Worm (Caenorhabditis elegans) whole organism, L3 larva: Measurements from ENCODE around the gene nop-1.
A peak's percentile ranks its signal among the peaks of the same experiment; 100 is the strongest.

ENCODE experiments used
- R02D3.7 ChIP-seq: fragments of 150-350 bp; optimal IDR thresholded peaks from 2 replicates; lab custom pipeline; 2014; ENCODE audit warnings: missing biosample characterization, missing genetic modification characterization
- ZK546.5 ChIP-seq: sonication (generic microtip); optimal IDR thresholded peaks from 2 replicates; lab custom pipeline; 2017; ENCODE audit warnings: missing biosample characterization, missing genetic modification characterization
- aly-2 ChIP-seq: fragments of 150-350 bp; optimal IDR thresholded peaks from 2 replicates; lab custom pipeline; 2014; ENCODE audit warnings: missing biosample characterization, missing genetic modification characterization
- ama-1 ChIP-seq: fragments of 150-350 bp; optimal IDR thresholded peaks from 2 replicates; lab custom pipeline; 2018
- ceh-16 ChIP-seq: sonication (generic microtip); optimal IDR thresholded peaks from 2 replicates; lab custom pipeline; 2017; ENCODE audit warnings: missing biosample characterization, missing genetic modification characterization
- ceh-28 ChIP-seq: fragments of 150-350 bp; optimal IDR thresholded peaks from 2 replicates; lab custom pipeline; 2014; ENCODE audit warnings: missing biosample characterization, missing genetic modification reagents, missing genetic modification characterization
- ceh-82 ChIP-seq: fragments of 150-350 bp; optimal IDR thresholded peaks from 2 replicates; lab custom pipeline; 2014; ENCODE audit warnings: missing biosample characterization, missing genetic modification characterization
- ceh-9 ChIP-seq: sonication (generic microtip); optimal IDR thresholded peaks from 2 replicates; lab custom pipeline; 2018; ENCODE audit warnings: missing biosample characterization, missing genetic modification characterization
- daf-12 ChIP-seq: fragments of 150-350 bp; optimal IDR thresholded peaks from 2 replicates; lab custom pipeline; 2014; ENCODE audit warnings: missing biosample characterization, missing genetic modification reagents, missing genetic modification characterization
- egl-27 ChIP-seq: sonication (generic microtip); optimal IDR thresholded peaks from 4 replicates; lab custom pipeline; 2017; ENCODE audit warnings: missing biosample characterization, missing genetic modification reagents, missing genetic modification characterization
- egl-5 ChIP-seq: fragments of 150-350 bp; optimal IDR thresholded peaks from 2 replicates; lab custom pipeline; 2017; ENCODE audit warnings: missing biosample characterization, missing genetic modification reagents, missing genetic modification characterization, inconsistent platforms
- elt-1 ChIP-seq: fragments of 150-350 bp; optimal IDR thresholded peaks from 2 replicates; lab custom pipeline; 2014; ENCODE audit warnings: missing biosample characterization, missing genetic modification characterization
- elt-2 ChIP-seq: sonication (generic microtip); optimal IDR thresholded peaks from 2 replicates; lab custom pipeline; 2016; ENCODE audit warnings: missing genetic modification reagents, mild to moderate bottlenecking, missing genetic modification characterization, missing compliant biosample characterization
- elt-3 ChIP-seq, 3 experiments: fragments of 150-350 bp in 1 of 3; sonication (generic microtip) in 2 of 3; optimal IDR thresholded peaks; 2 replicates in 2 of 3; 4 replicates in 1 of 3; lab custom pipeline; 2014 to 2017; ENCODE audit warnings: missing biosample characterization in 3 of 3, missing genetic modification characterization in 3 of 3
- eor-1 ChIP-seq, 2 experiments: fragments of 150-350 bp; optimal IDR thresholded peaks; 2 replicates each; lab custom pipeline; 2014 to 2018; ENCODE audit warnings: missing biosample characterization in 2 of 2, missing genetic modification characterization in 2 of 2
- fkh-10 ChIP-seq: sonication (generic microtip); optimal IDR thresholded peaks from 2 replicates; lab custom pipeline; 2017; ENCODE audit warnings: missing biosample characterization, missing genetic modification reagents, missing genetic modification characterization
- fkh-2 ChIP-seq: fragments of 150-350 bp; optimal IDR thresholded peaks from 2 replicates; lab custom pipeline; 2014; ENCODE audit warnings: missing biosample characterization, missing genetic modification reagents, missing genetic modification characterization
- fos-1 ChIP-seq: fragments of 150-350 bp; optimal IDR thresholded peaks from 2 replicates; lab custom pipeline; 2014; ENCODE audit warnings: missing biosample characterization, missing genetic modification characterization
- hmg-11 ChIP-seq: sonication (generic microtip); optimal IDR thresholded peaks from 2 replicates; lab custom pipeline; 2016; ENCODE audit warnings: missing genetic modification characterization, missing compliant biosample characterization
- jun-1 ChIP-seq: fragments of 150-350 bp; optimal IDR thresholded peaks from 2 replicates; lab custom pipeline; 2014; ENCODE audit warnings: missing biosample characterization, missing genetic modification reagents, missing genetic modification characterization
- lin-15B ChIP-seq: fragments of 150-350 bp; optimal IDR thresholded peaks from 2 replicates; lab custom pipeline; 2014; ENCODE audit warnings: missing biosample characterization, missing genetic modification characterization
- lin-39 ChIP-seq: fragments of 150-350 bp; optimal IDR thresholded peaks from 2 replicates; lab custom pipeline; 2018; ENCODE audit warnings: missing biosample characterization, missing genetic modification reagents, missing genetic modification characterization
- lsy-12 ChIP-seq: sonication (generic microtip); optimal IDR thresholded peaks from 2 replicates; lab custom pipeline; 2016; ENCODE audit warnings: mild to moderate bottlenecking, missing genetic modification characterization, missing compliant biosample characterization
- mdl-1 ChIP-seq: fragments of 150-350 bp; optimal IDR thresholded peaks from 2 replicates; lab custom pipeline; 2014; ENCODE audit warnings: missing biosample characterization, missing genetic modification characterization
- mml-1 ChIP-seq: fragments of 150-350 bp; sonication (generic microtip); optimal IDR thresholded peaks from 3 replicates; lab custom pipeline; 2014; ENCODE audit warnings: missing biosample characterization, missing genetic modification characterization
- nfya-1 ChIP-seq: sonication (generic microtip); optimal IDR thresholded peaks from 2 replicates; lab custom pipeline; 2017; ENCODE audit warnings: missing genetic modification characterization, mild to moderate bottlenecking, missing compliant biosample characterization, antibody characterized with exemption, moderate library complexity; ENCODE audit not compliant: insufficient read depth
- nhr-11 ChIP-seq: fragments of 150-350 bp; optimal IDR thresholded peaks from 2 replicates; lab custom pipeline; 2014; ENCODE audit warnings: missing biosample characterization, missing genetic modification characterization
- nhr-12 ChIP-seq: fragments of 150-350 bp; optimal IDR thresholded peaks from 2 replicates; lab custom pipeline; 2014; ENCODE audit warnings: missing biosample characterization, missing genetic modification characterization
- nhr-23 ChIP-seq: fragments of 150-350 bp; optimal IDR thresholded peaks from 2 replicates; lab custom pipeline; 2014; ENCODE audit warnings: missing biosample characterization, missing genetic modification reagents, missing genetic modification characterization
- nhr-237 ChIP-seq: fragments of 150-350 bp; optimal IDR thresholded peaks from 2 replicates; lab custom pipeline; 2014; ENCODE audit warnings: missing biosample characterization, missing genetic modification characterization
- nhr-25 ChIP-seq: sonication (generic microtip); optimal IDR thresholded peaks from 2 replicates; lab custom pipeline; 2017; ENCODE audit warnings: missing biosample characterization, missing genetic modification characterization
- nhr-28 ChIP-seq: fragments of 150-350 bp; optimal IDR thresholded peaks from 2 replicates; lab custom pipeline; 2014; ENCODE audit warnings: missing biosample characterization, missing genetic modification characterization
- nhr-43 ChIP-seq: sonication (generic microtip); optimal IDR thresholded peaks from 2 replicates; lab custom pipeline; 2016; ENCODE audit warnings: mild to moderate bottlenecking, missing genetic modification characterization, missing compliant biosample characterization; ENCODE audit not compliant: poor library complexity, severe bottlenecking
- nhr-67 ChIP-seq: fragments of 150-350 bp; optimal IDR thresholded peaks from 2 replicates; lab custom pipeline; 2014; ENCODE audit warnings: missing biosample characterization, missing genetic modification characterization
- nhr-76 ChIP-seq: fragments of 150-350 bp; sonication (generic microtip); optimal IDR thresholded peaks from 5 replicates; lab custom pipeline; 2014; ENCODE audit warnings: missing biosample characterization, missing genetic modification characterization
- pha-4 ChIP-seq: fragments of 150-350 bp; optimal IDR thresholded peaks from 2 replicates; lab custom pipeline; 2014; ENCODE audit warnings: missing biosample characterization, missing genetic modification reagents, missing genetic modification characterization
- pqm-1 ChIP-seq: fragments of 150-350 bp; optimal IDR thresholded peaks from 2 replicates; lab custom pipeline; 2017; ENCODE audit warnings: missing biosample characterization, missing genetic modification characterization, inconsistent platforms
- sea-2 ChIP-seq: fragments of 150-350 bp; sonication (generic microtip); optimal IDR thresholded peaks from 4 replicates; lab custom pipeline; 2014; ENCODE audit warnings: missing biosample characterization, missing genetic modification reagents, missing genetic modification characterization
- skn-1 ChIP-seq: fragments of 150-350 bp; optimal IDR thresholded peaks from 2 replicates; lab custom pipeline; 2014; ENCODE audit warnings: missing biosample characterization, missing genetic modification characterization
- snpc-4 ChIP-seq: fragments of 150-350 bp; optimal IDR thresholded peaks from 2 replicates; lab custom pipeline; 2014; ENCODE audit warnings: missing biosample characterization, missing genetic modification characterization
- tbx-2 ChIP-seq: sonication (generic microtip); optimal IDR thresholded peaks from 2 replicates; lab custom pipeline; 2016; ENCODE audit warnings: mild to moderate bottlenecking, missing genetic modification characterization, missing compliant biosample characterization
- unc-39 ChIP-seq: sonication (generic microtip); optimal IDR thresholded peaks from 4 replicates; lab custom pipeline; 2017; ENCODE audit warnings: missing biosample characterization, missing genetic modification characterization
- unc-62 ChIP-seq: fragments of 150-350 bp; sonication (generic microtip); optimal IDR thresholded peaks from 4 replicates; lab custom pipeline; 2014; ENCODE audit warnings: missing biosample characterization, missing genetic modification reagents, missing genetic modification characterization
- zag-1 ChIP-seq: fragments of 150-350 bp; optimal IDR thresholded peaks from 2 replicates; lab custom pipeline; 2014; ENCODE audit warnings: missing biosample characterization, missing genetic modification characterization
- ztf-11 ChIP-seq: fragments of 150-350 bp; optimal IDR thresholded peaks from 2 replicates; lab custom pipeline; 2014; ENCODE audit warnings: missing biosample characterization, missing genetic modification characterization
- ztf-4 ChIP-seq: fragments of 150-350 bp; optimal IDR thresholded peaks from 2 replicates; lab custom pipeline; 2014; ENCODE audit warnings: missing biosample characterization, missing genetic modification characterization

Gene nop-1

DNA sequence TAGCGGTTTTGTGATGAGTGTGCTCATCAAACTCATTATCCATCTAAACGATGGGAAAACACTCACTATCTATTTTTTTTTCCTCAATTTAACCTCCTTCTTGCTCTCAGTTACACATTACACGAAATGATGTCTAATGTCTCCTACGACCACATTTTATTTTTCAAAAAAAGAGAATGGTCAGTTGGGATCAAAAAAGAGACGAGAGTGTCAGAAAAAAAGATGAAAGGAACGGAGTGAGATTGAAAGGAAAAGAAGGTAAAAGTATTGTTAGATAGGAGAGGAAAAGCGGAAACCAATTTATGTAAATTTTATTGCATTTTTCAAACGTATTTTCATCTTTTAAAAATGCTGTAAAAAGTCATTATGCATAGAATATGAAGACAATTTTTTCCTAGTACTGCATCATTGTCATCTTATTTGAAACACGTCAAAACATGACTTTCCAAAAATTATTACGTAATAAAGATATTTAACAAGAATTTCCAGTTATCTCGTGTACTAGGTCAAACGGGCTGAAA is 24.3 kb upstream of the nop-1 start:
- TF ChIP-seq snpc-4 (tag; lab: Kevin White, UChicago) (no peak), egl-5 (tag; lab: Kevin White, UChicago) (peak; percentile 41), ceh-82 (no peak), nhr-76 (no peak), hmg-11 (tag; lab: Kevin White, UChicago) (no peak), fkh-10 (GFP tag; lab: Kevin White, UChicago) (peak; percentile 56)

DNA sequence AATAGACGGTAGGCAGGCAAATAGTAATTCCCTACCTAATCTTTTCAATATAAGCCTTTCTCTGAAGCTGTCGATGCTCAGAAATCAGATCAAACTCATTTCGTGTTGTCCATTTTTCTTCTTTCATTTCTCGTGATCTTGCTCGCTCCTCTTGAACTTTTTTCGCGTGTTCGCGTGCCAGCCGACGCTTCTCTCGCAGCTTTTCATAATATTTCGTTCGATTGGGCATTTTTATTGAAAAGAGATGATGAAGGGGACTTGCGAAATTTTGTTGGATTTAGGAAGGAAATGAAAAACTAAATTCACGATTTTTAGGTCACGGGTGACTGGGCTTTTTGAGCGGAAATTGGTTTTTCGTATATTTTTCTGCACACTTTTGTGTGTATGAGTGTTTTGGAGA is 21.5 kb upstream of the nop-1 start, which contains the start of gene EGAP1.1:
TSS of gene EGAP1.1 (minus strand) at position 229 of the 400 bp plus-strand sequence.
- TF ChIP-seq lin-39 (no peak), nfya-1 (tag; lab: Kevin White, UChicago) (peak; percentile 4), nhr-43 (tag; lab: Kevin White, UChicago) (no peak)

DNA sequence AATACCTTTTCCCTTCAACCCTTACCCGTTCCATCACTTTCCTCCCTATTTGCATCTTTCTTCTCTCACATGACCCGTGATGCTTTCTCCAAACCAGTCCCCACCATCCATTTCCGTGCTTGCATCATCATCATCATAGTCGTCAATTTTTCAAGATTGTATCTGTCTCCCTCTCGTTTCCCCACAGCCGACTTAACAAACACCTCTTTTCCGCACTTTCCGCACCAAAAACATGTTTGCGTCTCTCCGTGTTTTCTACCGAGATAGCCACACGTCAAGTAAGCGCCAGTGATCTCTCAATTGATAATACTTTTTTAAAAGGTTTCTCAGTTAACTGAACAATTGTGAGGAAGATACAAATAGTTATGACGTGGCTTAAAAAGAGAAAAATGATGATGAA is 20.5 kb upstream of the nop-1 start:
- TF ChIP-seq fkh-10 (GFP tag; lab: Kevin White, UChicago) (no peak), mml-1 (no peak), ztf-11 (tag; lab: Kevin White, UChicago) (no peak), eor-1 (tag; optimal IDR thresholded peaks at IDR 0.05; lab: Kevin White, UChicago) (peak in 1 of 2 experiments; percentile 54), zag-1 (tag; lab: Kevin White, UChicago) (no peak), lin-15B (tag; lab: Kevin White, UChicago) (no peak), fos-1 (tag; lab: Kevin White, UChicago) (peak; percentile 55), hmg-11 (tag; lab: Kevin White, UChicago) (peak; percentile 6), nhr-43 (tag; lab: Kevin White, UChicago) (peak; percentile 78), sea-2 (GFP tag; lab: Kevin White, UChicago) (no peak), nhr-11 (no peak), ceh-16 (peak; percentile 32), pha-4 (tag; lab: Kevin White, UChicago) (peak; percentile 52), elt-3 (tag; optimal IDR thresholded peaks at IDR 0.05; lab: Kevin White, UChicago) (peak in 1 of 3 experiments; percentile 52), tbx-2 (peak; percentile 38), nhr-25 (peak; percentile 95), snpc-4 (tag; lab: Kevin White, UChicago) (peak; percentile 40), nhr-28 (no peak), pqm-1 (tag; lab: Kevin White, UChicago) (no peak), ZK546.5 (tag; lab: Kevin White, UChicago) (no peak), nfya-1 (tag; lab: Kevin White, UChicago) (peak; percentile 83), ceh-28 (tag; lab: Kevin White, UChicago) (peak; percentile 72), ztf-4 (tag; lab: Kevin White, UChicago) (peak; percentile 14), lsy-12 (no peak), ceh-82 (no peak), nhr-12 (tag; lab: Kevin White, UChicago) (no peak), nhr-67 (tag; lab: Kevin White, UChicago) (no peak), unc-39 (tag; lab: Kevin White, UChicago) (no peak), ama-1 (peak; percentile 15), daf-12 (no peak), mdl-1 (tag; lab: Kevin White, UChicago) (peak; percentile 23), fkh-2 (tag; lab: Kevin White, UChicago) (no peak), jun-1 (tag; lab: Kevin White, UChicago) (peak; percentile 21), skn-1 (tag; lab: Kevin White, UChicago) (peak; percentile 62), ceh-9 (tag; lab: Kevin White, UChicago) (no peak), R02D3.7 (tag; lab: Kevin White, UChicago) (no peak), lin-39 (peak; percentile 96), elt-2 (tag; lab: Kevin White, UChicago) (peak; percentile 50), nhr-237 (tag; lab: Kevin White, UChicago) (no peak), unc-62 (peak; percentile 93), egl-27 (tag; lab: Kevin White, UChicago) (peak; percentile 73), nhr-23 (tag; lab: Kevin White, UChicago) (peak; percentile 95), elt-1 (tag; lab: Kevin White, UChicago) (peak; percentile 97), aly-2 (tag; lab: Kevin White, UChicago) (no peak), egl-5 (tag; lab: Kevin White, UChicago) (peak; percentile 38)
